Worm (Caenorhabditis elegans): Measurements from ENCODE around the gene mak-2.

Gene mak-2

ce11 chrIV:866828-867270 lies 18.3 kb upstream of the mak-2 start (continued):
- no peak for TF ChIP-seq cey-2 (tag; optimal IDR thresholded peaks at IDR 0.05; ENCODE audit: borderline replicate concordance, insufficient read depth)
- peak; percentile 74 for TF ChIP-seq spr-1 (tag; optimal IDR thresholded peaks at IDR 0.05)
- TF ChIP-seq dve-1 (tag; optimal IDR thresholded peaks at IDR 0.05; ENCODE audit: insufficient read depth) = peak; percentile 94
- TF ChIP-seq hlh-11 (tag; optimal IDR thresholded peaks at IDR 0.05) = peak; percentile 80
- no peak for TF ChIP-seq nhr-11 (tag; optimal IDR thresholded peaks at IDR 0.05)
- peak; percentile 71 for TF ChIP-seq dpl-1 (GFP tag; optimal IDR thresholded peaks at IDR 0.05)
- TF ChIP-seq lin-15B (tag; optimal IDR thresholded peaks at IDR 0.05) = no peak

ce11 chrIV:868723-869122 lies 16.4 kb upstream of the mak-2 start:
- TF ChIP-seq set-16 (GFP tag; IDR thresholded peaks at IDR 0.05) (peak; percentile 56; the same call in 1 of the 2 replicates), hmg-1.1 (GFP tag; IDR thresholded peaks at IDR 0.05) (no peak)

- TF ChIP-seq lin-38 (GFP tag; IDR thresholded peaks at IDR 0.05) (peak; percentile 30; the same call in 1 of the 2 replicates), spr-1 (tag; optimal IDR thresholded peaks at IDR 0.05) (no peak), ZK337.2 (GFP tag; IDR thresholded peaks at IDR 0.05) (no peak), nhr-11 (tag; optimal IDR thresholded peaks at IDR 0.05) (no peak)
These were observed 11.9 kb upstream of the mak-2 start for ce11 chrIV:873174-873788.

- no peak for TF ChIP-seq tra-1 (GFP tag; IDR thresholded peaks at IDR 0.05)
- TF ChIP-seq madf-9 (GFP tag; conservative IDR thresholded peaks at IDR 0.05) = no peak
- no peak for TF ChIP-seq mxl-2 (GFP tag; conservative IDR thresholded peaks at IDR 0.05)
- TF ChIP-seq mep-1 (tag; optimal IDR thresholded peaks at IDR 0.05) = peak; percentile 16
- peak; percentile 12 for TF ChIP-seq hlh-30 (tag; optimal IDR thresholded peaks at IDR 0.05; ENCODE audit: insufficient read depth)
- peak; percentile 20 for TF ChIP-seq nhr-77 (tag; optimal IDR thresholded peaks at IDR 0.05)
- TF ChIP-seq T26A8.4 (GFP tag; IDR thresholded peaks at IDR 0.05) = no peak
- peak; percentile 35 for TF ChIP-seq nhr-28 (tag; optimal IDR thresholded peaks at IDR 0.05)
- TF ChIP-seq aly-2 (tag; optimal IDR thresholded peaks at IDR 0.05) = no peak
- peak; percentile 55 for TF ChIP-seq aha-1 (tag)
- TF ChIP-seq pqm-1 (tag; optimal IDR thresholded peaks at IDR 0.05) = no peak
- peak; percentile 65 for TF ChIP-seq mes-2 (tag; optimal IDR thresholded peaks at IDR 0.05; ENCODE audit: poor library complexity, severe bottlenecking)
- no peak for TF ChIP-seq zfp-3 (GFP tag; conservative IDR thresholded peaks at IDR 0.05)
- peak; percentile 52 for TF ChIP-seq nhr-6 (tag; optimal IDR thresholded peaks at IDR 0.05)
- TF ChIP-seq nhr-11 (tag; optimal IDR thresholded peaks at IDR 0.05) = peak; percentile 2
- no peak for TF ChIP-seq ama-1 (optimal IDR thresholded peaks at IDR 0.05)
- TF ChIP-seq ceh-32 (tag; optimal IDR thresholded peaks at IDR 0.05; ENCODE audit: poor library complexity) = no peak
- TF ChIP-seq lin-38 (GFP tag; IDR thresholded peaks at IDR 0.05) = peak; percentile 97
- TF ChIP-seq saeg-2 (GFP tag; IDR thresholded peaks at IDR 0.05) = no peak
- no peak for TF ChIP-seq mdt-29 (GFP tag; IDR thresholded peaks at IDR 0.05)
- TF ChIP-seq dve-1 (tag; optimal IDR thresholded peaks at IDR 0.05; ENCODE audit: insufficient read depth) = peak; percentile 8
- TF ChIP-seq ceh-20 (GFP tag; IDR thresholded peaks at IDR 0.05) = no peak
- peak; percentile 41 for TF ChIP-seq lin-13 (GFP tag; optimal IDR thresholded peaks at IDR 0.05)
- TF ChIP-seq spr-1 (tag; optimal IDR thresholded peaks at IDR 0.05) = no peak
- no peak for TF ChIP-seq nhr-41 (GFP tag; IDR thresholded peaks at IDR 0.05)
- TF ChIP-seq F10B5.3 (tag; optimal IDR thresholded peaks at IDR 0.05) = no peak
- peak; percentile 94 for TF ChIP-seq dpl-1 (GFP tag; optimal IDR thresholded peaks at IDR 0.05)
- peak in 1 of 2 experiments; percentile 65 for TF ChIP-seq lsy-2 (tag; optimal IDR thresholded peaks at IDR 0.05)
- no peak for TF ChIP-seq ceh-44 (GFP tag; IDR thresholded peaks at IDR 0.05)
These were observed 10.5 kb upstream of the mak-2 start, which contains the start of gene Y55F3BR.1 for ce11 chrIV:874677-875076. Y55F3BR.1 (plus strand) TSS chrIV:874791.
